Worm (Caenorhabditis elegans) whole organism, young adult: ENCODE data around the gene flp-18.

ENCODE experiments used
- B0035.1 ChIP-seq: sonication (generic microtip); optimal IDR thresholded peaks from 2 replicates; lab custom pipeline; 2016; ENCODE audit warnings: missing genetic modification characterization, mild to moderate bottlenecking, missing compliant biosample characterization, missing genotype, missing genetic modification reagents
- ama-1 ChIP-seq, 3 experiments: fragments of 150-350 bp in 1 of 3; sonication (generic microtip) in 2 of 3; optimal IDR thresholded peaks; 2 replicates each; lab custom pipeline; 2014 to 2018; ENCODE audit warnings: missing biosample characterization in 2 of 3, missing genetic modification characterization in 2 of 3, missing genetic modification reagents in 2 of 3
- ets-4 ChIP-seq: fragments of 200-800 bp; sonication (Bioruptor generic); optimal IDR thresholded peaks from 2 replicates; lab custom pipeline; 2018; ENCODE audit warnings: mild to moderate bottlenecking, missing genetic modification characterization, missing compliant biosample characterization
- lsy-27 ChIP-seq: sonication (generic microtip); optimal IDR thresholded peaks from 2 replicates; lab custom pipeline; 2017; ENCODE audit warnings: missing genetic modification characterization, mild to moderate bottlenecking, missing compliant biosample characterization, antibody characterized with exemption, missing genotype, borderline replicate concordance; ENCODE audit not compliant: insufficient read depth
- nfya-1 ChIP-seq: sonication (generic microtip); optimal IDR thresholded peaks from 2 replicates; lab custom pipeline; 2017; ENCODE audit warnings: antibody characterized with exemption, missing compliant biosample characterization, missing genetic modification characterization, borderline replicate concordance; ENCODE audit not compliant: insufficient read depth
- pha-4 ChIP-seq: fragments of 150-350 bp; sonication (generic microtip); optimal IDR thresholded peaks from 2 replicates; lab custom pipeline; 2014; ENCODE audit warnings: missing biosample characterization, missing genetic modification reagents, missing genetic modification characterization
- ztf-25 ChIP-seq: fragments of 200-800 bp; sonication (Bioruptor generic); IDR thresholded peaks from 2 replicates; pipeline ENCODE4 v1.3.6; 2022; ENCODE audit warnings: missing genetic modification reagents, missing genetic modification characterization, missing compliant biosample characterization

DNA sequence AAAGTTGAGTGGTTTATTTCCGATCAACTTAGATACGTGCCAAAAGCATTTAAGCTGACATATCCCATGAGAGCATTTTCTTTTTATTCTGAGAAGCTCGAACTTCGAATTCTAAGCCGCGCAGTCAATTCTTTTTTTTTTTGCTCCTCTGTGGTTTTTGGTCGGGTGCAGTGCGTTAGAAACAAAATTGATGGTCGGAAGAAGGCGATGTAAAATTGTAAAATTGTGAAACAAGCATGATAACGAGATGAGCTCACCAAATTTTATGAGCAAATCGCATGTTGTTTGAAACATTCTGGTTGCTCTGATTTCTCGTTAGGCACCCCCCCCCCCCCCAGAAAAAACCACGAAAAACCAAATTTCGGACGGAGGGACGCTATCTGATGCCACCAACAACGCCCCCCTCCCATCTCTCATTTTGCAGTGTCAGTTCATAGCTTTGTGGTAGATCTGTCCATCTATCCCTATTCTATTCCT is 6.3 kb upstream of the flp-18 start, which contains the start of gene aqp-7:
- TF ChIP-seq ztf-25 (GFP tag; lab: Robert Waterston, UW) (no peak), nfya-1 (tag; lab: Kevin White, UChicago) (no peak), ama-1 (optimal IDR thresholded peaks at IDR 0.05; lab: Kevin White, UChicago) (no peak), ama-1 (GFP tag; optimal IDR thresholded peaks at IDR 0.05; lab: Kevin White, UChicago) (no peak), pha-4 (tag; lab: Kevin White, UChicago) (no peak), ets-4 (no peak), lsy-27 (tag; lab: Kevin White, UChicago) (no peak), B0035.1 (no peak)
